Worm (Caenorhabditis elegans) whole organism, L2 larva: ENCODE measurements around the gene rpt-3.

Source experiments
- C34F6.9 ChIP-seq: fragments of 150-350 bp; optimal IDR thresholded peaks from 2 replicates; lab custom pipeline; 2014; ENCODE audit warnings: missing biosample characterization, missing genetic modification characterization
- R02D3.7 ChIP-seq: fragments of 150-350 bp; optimal IDR thresholded peaks from 2 replicates; lab custom pipeline; 2014; ENCODE audit warnings: missing biosample characterization, missing genetic modification characterization
- Y55F3AM.14 ChIP-seq: fragments of 200-800 bp; sonication (Bioruptor generic); optimal IDR thresholded peaks from 2 replicates; lab custom pipeline; 2018; ENCODE audit warnings: mild to moderate bottlenecking, missing genetic modification characterization, missing compliant biosample characterization
- ZK546.5 ChIP-seq: sonication (generic microtip); optimal IDR thresholded peaks from 2 replicates; lab custom pipeline; 2017; ENCODE audit warnings: missing biosample characterization, missing genetic modification characterization
- ama-1 ChIP-seq: fragments of 150-350 bp; optimal IDR thresholded peaks from 2 replicates; lab custom pipeline; 2018; ENCODE audit warnings: inconsistent platforms
- blmp-1 ChIP-seq: sonication (generic microtip); optimal IDR thresholded peaks from 2 replicates; lab custom pipeline; 2017; ENCODE audit warnings: missing genetic modification characterization, mild to moderate bottlenecking, missing compliant biosample characterization, antibody characterized with exemption, moderate library complexity; ENCODE audit not compliant: insufficient read depth
- ceh-16 ChIP-seq: fragments of 150-350 bp; optimal IDR thresholded peaks from 2 replicates; lab custom pipeline; 2014; ENCODE audit warnings: missing biosample characterization, missing genetic modification characterization
- ceh-82 ChIP-seq: fragments of 150-350 bp; optimal IDR thresholded peaks from 2 replicates; lab custom pipeline; 2014; ENCODE audit warnings: missing biosample characterization, missing genetic modification characterization
- crh-2 ChIP-seq: sonication (generic microtip); optimal IDR thresholded peaks from 2 replicates; lab custom pipeline; 2017; ENCODE audit warnings: missing biosample characterization, missing genetic modification characterization
- dmd-4 ChIP-seq: sonication (generic microtip); optimal IDR thresholded peaks from 2 replicates; lab custom pipeline; 2017; ENCODE audit warnings: missing biosample characterization, missing genetic modification characterization
- egl-27 ChIP-seq: sonication (generic microtip); optimal IDR thresholded peaks from 3 replicates; lab custom pipeline; 2017; ENCODE audit warnings: missing biosample characterization, missing genetic modification reagents, missing genetic modification characterization
- elt-1 ChIP-seq: fragments of 150-350 bp; optimal IDR thresholded peaks from 2 replicates; lab custom pipeline; 2014; ENCODE audit warnings: missing biosample characterization, missing genetic modification characterization
- elt-3 ChIP-seq: sonication (generic microtip); optimal IDR thresholded peaks from 2 replicates; lab custom pipeline; 2017; ENCODE audit warnings: missing biosample characterization, missing genetic modification characterization
- fos-1 ChIP-seq: fragments of 150-350 bp; optimal IDR thresholded peaks from 2 replicates; lab custom pipeline; 2014; ENCODE audit warnings: missing biosample characterization, missing genetic modification characterization
- gmeb-1 ChIP-seq: fragments of 150-350 bp; optimal IDR thresholded peaks from 2 replicates; lab custom pipeline; 2014; ENCODE audit warnings: missing biosample characterization, missing genetic modification characterization
- lin-11 ChIP-seq: fragments of 150-350 bp; sonication (generic microtip); optimal IDR thresholded peaks from 2 replicates; lab custom pipeline; 2014; ENCODE audit warnings: missing biosample characterization, missing genetic modification characterization, inconsistent platforms, mixed read lengths
- lin-39 ChIP-seq: fragments of 150-350 bp; optimal IDR thresholded peaks from 2 replicates; lab custom pipeline; 2014; ENCODE audit warnings: missing biosample characterization, missing genetic modification reagents, missing genetic modification characterization
- lsy-2 ChIP-seq, 2 experiments: fragments of 150-350 bp in 1 of 2; sonication (generic microtip) in 1 of 2; optimal IDR thresholded peaks; 2 replicates each; lab custom pipeline; 2014 to 2017; ENCODE audit warnings: missing biosample characterization in 2 of 2, missing genetic modification characterization in 2 of 2
- mab-5 ChIP-seq: fragments of 150-350 bp; optimal IDR thresholded peaks from 2 replicates; lab custom pipeline; 2014; ENCODE audit warnings: missing biosample characterization, missing genetic modification characterization
- nhr-10 ChIP-seq: sonication (generic microtip); optimal IDR thresholded peaks from 2 replicates; lab custom pipeline; 2017; ENCODE audit warnings: missing biosample characterization, missing genetic modification characterization
- nhr-11 ChIP-seq: fragments of 150-350 bp; optimal IDR thresholded peaks from 2 replicates; lab custom pipeline; 2014; ENCODE audit warnings: missing biosample characterization, missing genetic modification characterization
- nhr-129 ChIP-seq: fragments of 150-350 bp; optimal IDR thresholded peaks from 2 replicates; lab custom pipeline; 2014; ENCODE audit warnings: missing biosample characterization, missing genetic modification characterization
- nhr-21 ChIP-seq: fragments of 150-350 bp; optimal IDR thresholded peaks from 2 replicates; lab custom pipeline; 2014; ENCODE audit warnings: missing biosample characterization, missing genetic modification characterization
- nhr-23 ChIP-seq: fragments of 150-350 bp; optimal IDR thresholded peaks from 2 replicates; lab custom pipeline; 2014; ENCODE audit warnings: missing biosample characterization, missing genetic modification reagents, missing genetic modification characterization
- nhr-237 ChIP-seq: fragments of 150-350 bp; optimal IDR thresholded peaks from 2 replicates; lab custom pipeline; 2014; ENCODE audit warnings: missing biosample characterization, missing genetic modification characterization
- nhr-25 ChIP-seq: fragments of 150-350 bp; sonication (generic microtip); optimal IDR thresholded peaks from 3 replicates; lab custom pipeline; 2014; ENCODE audit warnings: missing biosample characterization, missing genetic modification characterization
- sma-9 ChIP-seq, 2 experiments: fragments of 150-350 bp in 1 of 2; sonication (generic microtip) in 1 of 2; optimal IDR thresholded peaks; 2 replicates each; lab custom pipeline; 2014 to 2016; ENCODE audit warnings: missing genetic modification characterization in 2 of 2, mild to moderate bottlenecking in 1 of 2, missing biosample characterization in 1 of 2, missing compliant biosample characterization in 1 of 2, missing genetic modification reagents in 1 of 2, moderate library complexity in 1 of 2
- snpc-4 ChIP-seq: fragments of 150-350 bp; optimal IDR thresholded peaks from 2 replicates; lab custom pipeline; 2014; ENCODE audit warnings: missing biosample characterization, missing genetic modification characterization
- unc-55 ChIP-seq: fragments of 150-350 bp; sonication (generic microtip); optimal IDR thresholded peaks from 3 replicates; lab custom pipeline; 2014; ENCODE audit warnings: missing biosample characterization, missing genetic modification reagents, missing genetic modification characterization
- unc-62 ChIP-seq: fragments of 150-350 bp; optimal IDR thresholded peaks from 2 replicates; lab custom pipeline; 2014; ENCODE audit warnings: missing biosample characterization, missing genetic modification reagents, missing genetic modification characterization
- zag-1 ChIP-seq: fragments of 150-350 bp; optimal IDR thresholded peaks from 2 replicates; lab custom pipeline; 2014; ENCODE audit warnings: missing biosample characterization, missing genetic modification characterization
- ztf-1 ChIP-seq: fragments of 200-800 bp; sonication (Bioruptor generic); conservative IDR thresholded peaks from 2 replicates; pipeline ENCODE4 v1.3.6; 2022; ENCODE audit warnings: missing genetic modification characterization, missing compliant biosample characterization
- ztf-11 ChIP-seq: sonication (generic microtip); optimal IDR thresholded peaks from 2 replicates; lab custom pipeline; 2017; ENCODE audit warnings: missing biosample characterization, missing genetic modification characterization
- ztf-4 ChIP-seq: fragments of 150-350 bp; optimal IDR thresholded peaks from 2 replicates; lab custom pipeline; 2014; ENCODE audit warnings: missing biosample characterization, missing genetic modification characterization

The rpt-3 gene

ce11 chrIII:6498176-6498575, 8.6 kb downstream of the rpt-3 start, which contains the start of gene sdz-15:
sdz-15 (plus strand) TSS chrIII:6498476.
- TF ChIP-seq sma-9 (GFP tag; optimal IDR thresholded peaks at IDR 0.05; lab: Kevin White, UChicago): no peak
- TF ChIP-seq sma-9 (tag; optimal IDR thresholded peaks at IDR 0.05; lab: Kevin White, UChicago): no peak
- TF ChIP-seq R02D3.7 (tag; lab: Kevin White, UChicago): no peak
- no peak for TF ChIP-seq mab-5 (tag; lab: Kevin White, UChicago)
- TF ChIP-seq ztf-4 (tag; lab: Kevin White, UChicago): no peak

DNA sequence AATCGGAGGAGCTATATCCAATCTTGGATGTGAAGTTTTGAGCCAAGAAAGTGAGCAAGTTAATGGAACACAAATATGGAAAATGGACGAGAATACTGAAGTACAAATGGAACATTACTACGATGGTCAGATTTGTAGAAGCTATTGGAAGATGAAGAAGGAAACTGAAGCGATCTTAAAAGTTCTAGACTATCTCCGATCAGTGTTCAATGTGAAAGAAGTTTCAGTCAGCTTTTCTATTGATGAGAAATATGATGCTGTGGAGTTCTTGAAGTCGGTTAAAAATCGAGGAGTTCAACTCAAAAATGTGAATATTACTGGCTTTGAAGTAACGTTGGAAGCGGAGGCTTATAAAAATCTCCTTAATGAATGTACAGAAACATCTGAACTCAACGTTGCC, 9.5 kb downstream of the rpt-3 start:
- TF ChIP-seq ceh-16 (tag; lab: Kevin White, UChicago): no peak
- TF ChIP-seq nhr-10 (tag; lab: Kevin White, UChicago): no peak

DNA sequence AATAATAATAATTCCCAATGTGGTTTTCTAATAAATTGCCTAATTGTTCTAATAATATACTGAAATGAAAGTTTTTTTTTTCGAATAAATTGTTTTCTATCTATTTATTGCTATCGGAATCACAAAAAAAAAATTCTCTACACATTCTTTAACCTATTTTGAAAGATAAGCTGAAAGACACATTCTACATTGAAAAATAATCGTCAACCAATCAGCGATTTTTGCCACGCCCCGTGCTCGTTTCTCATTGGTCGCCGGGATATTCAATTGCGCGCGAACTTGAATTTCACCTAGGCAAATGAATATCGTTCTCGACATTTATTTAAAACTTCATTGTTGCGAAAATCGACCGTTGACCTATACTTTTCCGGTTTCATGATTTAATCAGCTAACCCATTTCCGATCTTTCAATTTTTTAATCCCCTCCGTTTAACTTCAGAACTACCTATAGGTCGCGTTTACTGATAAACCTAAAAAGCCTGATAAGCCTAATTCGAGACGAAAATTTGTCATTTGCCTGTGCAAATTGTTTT, 10.5 kb downstream of the rpt-3 start, which contains the start of gene F23F12.3:
F23F12.3 (plus strand) TSS at position 483 of the 533 bp plus-strand sequence.
- TF ChIP-seq nhr-23 (tag; lab: Kevin White, UChicago): no peak
- peak; percentile 22 for TF ChIP-seq fos-1 (tag; lab: Kevin White, UChicago)

- TF ChIP-seq nhr-129 (tag; lab: Kevin White, UChicago): no peak
- TF ChIP-seq egl-27 (tag; lab: Kevin White, UChicago): no peak
- TF ChIP-seq zag-1 (tag; lab: Kevin White, UChicago): no peak
- no peak for TF ChIP-seq R02D3.7 (tag; lab: Kevin White, UChicago)
- no peak for TF ChIP-seq ZK546.5
Measured at ce11 chrIII:6507832-6508231, 18.2 kb downstream of the rpt-3 start, which contains the start of gene F23F12.12. F23F12.12 (plus strand) TSS chrIII:6508132.

ce11 chrIII:6508327-6508726, 18.7 kb downstream of the rpt-3 start:
- TF ChIP-seq ztf-1 (GFP tag; lab: Robert Waterston, UW): no peak
- TF ChIP-seq ZK546.5: no peak
- TF ChIP-seq snpc-4 (tag; lab: Kevin White, UChicago): no peak
- TF ChIP-seq elt-3 (tag; lab: Kevin White, UChicago): no peak
- peak; percentile 11 for TF ChIP-seq sma-9 (GFP tag; optimal IDR thresholded peaks at IDR 0.05; lab: Kevin White, UChicago)
- no peak for TF ChIP-seq sma-9 (tag; optimal IDR thresholded peaks at IDR 0.05; lab: Kevin White, UChicago)
- no peak for TF ChIP-seq C34F6.9

DNA sequence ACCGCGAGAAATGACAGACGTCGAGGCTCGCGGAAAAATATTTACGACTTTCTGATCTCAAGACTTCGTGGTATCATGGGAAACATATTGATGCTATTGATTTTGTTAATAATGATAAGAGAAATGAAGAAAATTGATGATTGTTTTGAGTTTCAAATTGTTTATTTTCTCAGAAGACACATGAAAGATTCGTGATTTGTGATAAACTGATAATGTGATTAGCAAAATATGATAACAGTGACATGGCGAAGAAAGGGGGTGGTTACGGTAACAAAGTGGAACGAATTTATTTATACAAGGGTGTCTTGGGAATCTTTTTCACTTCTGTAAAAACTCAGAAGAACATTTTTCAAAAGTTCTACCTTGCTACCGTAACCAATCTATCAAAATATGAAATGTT, 19.7 kb downstream of the rpt-3 start:
- no peak for TF ChIP-seq gmeb-1 (tag; lab: Kevin White, UChicago)
- peak in 1 of 2 experiments; percentile 48 for TF ChIP-seq lsy-2 (tag; optimal IDR thresholded peaks at IDR 0.05; lab: Kevin White, UChicago)
- TF ChIP-seq unc-62 (GFP tag; lab: Kevin White, UChicago): no peak
- peak; percentile 25 for TF ChIP-seq nhr-25
- TF ChIP-seq nhr-21 (tag; lab: Kevin White, UChicago): peak; percentile 31
- no peak for TF ChIP-seq ceh-82 (tag; lab: Kevin White, UChicago)
- TF ChIP-seq sma-9 (GFP tag; optimal IDR thresholded peaks at IDR 0.05; lab: Kevin White, UChicago): peak; percentile 56
- TF ChIP-seq sma-9 (tag; optimal IDR thresholded peaks at IDR 0.05; lab: Kevin White, UChicago): no peak
- TF ChIP-seq ama-1 (lab: Kevin White, UChicago): no peak

DNA sequence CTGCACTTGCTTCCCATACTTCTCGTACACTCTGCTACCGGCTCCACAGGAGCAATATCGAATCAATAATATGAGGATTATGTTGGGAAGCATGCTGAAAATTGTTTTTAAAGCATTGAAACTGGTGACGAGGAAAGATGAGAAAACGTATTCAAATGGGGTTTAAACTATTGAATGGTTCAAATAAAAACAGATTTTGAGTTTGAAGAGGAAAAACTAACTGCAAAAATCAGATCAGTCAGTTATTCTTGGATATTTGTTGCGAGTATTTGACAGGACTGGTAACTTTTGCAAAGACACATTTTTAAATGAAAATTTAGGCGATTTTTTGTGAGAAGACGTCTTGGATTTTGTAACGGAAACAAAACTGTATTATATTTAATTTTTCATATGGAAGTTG, 25.1 kb downstream of the rpt-3 start, which contains the start of gene acr-5:
acr-5 (minus strand) TSS at position 101 of the 400 bp plus-strand sequence.
- TF ChIP-seq nhr-237 (tag; lab: Kevin White, UChicago) (no peak), unc-55 (no peak), unc-62 (GFP tag; lab: Kevin White, UChicago) (no peak), blmp-1 (no peak), Y55F3AM.14 (GFP tag; lab: Kevin White, UChicago) (no peak), ztf-11 (tag; lab: Kevin White, UChicago) (no peak), C34F6.9 (no peak), nhr-10 (tag; lab: Kevin White, UChicago) (no peak), ama-1 (lab: Kevin White, UChicago) (no peak), nhr-23 (tag; lab: Kevin White, UChicago) (no peak), sma-9 (GFP tag; optimal IDR thresholded peaks at IDR 0.05; lab: Kevin White, UChicago) (no peak), sma-9 (tag; optimal IDR thresholded peaks at IDR 0.05; lab: Kevin White, UChicago) (no peak), fos-1 (tag; lab: Kevin White, UChicago) (no peak), elt-1 (tag; lab: Kevin White, UChicago) (no peak), nhr-11 (tag; lab: Kevin White, UChicago) (no peak), dmd-4 (no peak), crh-2 (no peak), lin-11 (tag; lab: Kevin White, UChicago) (no peak), lin-39 (no peak), zag-1 (tag; lab: Kevin White, UChicago) (no peak)
- TF ChIP-seq, all 48 proteins: peak for 0
